Fruit fly (Drosophila melanogaster) S2 (cell line): ENCODE measurements around the gene Wnk.

Experiments
- CG8478 ChIP-seq: fragments of >200 bp; optimal IDR thresholded peaks from 2 replicates; lab custom pipeline; 2018
- CTCF ChIP-seq, 2 experiments: fragments of >200 bp; optimal IDR thresholded peaks; 2 replicates each; lab custom pipeline; 2018

- TF ChIP-seq CTCF (optimal IDR thresholded peaks at IDR 0.05; lab: Kevin White, UChicago): no peak
- no peak for TF ChIP-seq CG8478 (lab: Kevin White, UChicago)
Measured at dm6 chr3L:21496865-21497634, 57.7 kb downstream of the Wnk start, which contains the start of gene Hr78.
